Fruit fly (Drosophila melanogaster): ENCODE results near the gene Pkc98E.

Pkc98E gene

DNA sequence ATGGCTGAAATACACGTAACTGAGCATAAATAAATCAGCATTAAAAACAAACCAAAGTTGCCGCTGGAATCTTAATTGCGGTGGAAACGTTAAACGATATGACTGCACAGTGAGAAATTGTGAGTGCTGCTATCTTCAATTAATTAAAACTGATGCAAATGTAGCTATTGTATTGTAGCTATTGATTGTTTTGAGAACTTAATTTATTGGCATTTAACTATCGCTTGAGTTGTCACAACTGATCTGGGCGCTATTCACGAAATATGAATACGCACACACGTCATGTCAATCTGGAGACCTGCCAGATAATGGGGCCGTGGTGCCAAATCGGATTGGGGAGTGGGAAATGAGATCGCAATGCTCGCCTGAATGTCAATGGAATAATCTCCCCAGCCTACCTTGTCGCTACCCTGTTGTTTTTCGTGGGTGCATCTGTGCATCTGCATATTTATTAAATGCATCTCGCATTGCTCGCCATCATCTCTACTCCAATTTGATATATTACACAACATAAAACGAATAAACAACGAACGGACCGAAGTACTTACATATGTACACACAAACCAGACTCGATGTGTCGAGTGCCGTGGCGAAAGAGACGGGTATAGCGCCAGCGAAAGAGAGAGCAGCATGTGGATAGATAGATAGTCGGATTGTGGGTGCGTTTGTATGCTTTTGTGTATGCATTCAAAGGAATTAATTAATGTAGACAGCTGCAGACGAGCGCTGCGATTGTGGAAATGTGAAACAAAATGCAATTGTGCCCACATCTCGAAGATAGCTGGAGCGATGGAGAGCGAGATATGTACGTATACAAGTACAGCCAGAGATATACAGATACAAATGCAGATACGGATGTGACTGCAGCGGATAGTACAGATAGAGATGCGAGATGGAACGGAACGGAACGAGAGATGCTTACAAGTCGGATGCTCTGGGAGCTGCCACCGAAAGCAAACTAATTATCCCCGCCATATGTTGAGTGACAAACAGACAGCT is 44.8 kb downstream of the Pkc98E start (continued):
- TF ChIP-seq CG17359 (tag; optimal IDR thresholded peaks at IDR 0.05) (peak; percentile 19), CG6254 (GFP tag; optimal IDR thresholded peaks at IDR 0.05) (peak; percentile 42), CG13894 (tag; optimal IDR thresholded peaks at IDR 0.05) (no peak), CG33557 (GFP tag; optimal IDR thresholded peaks at IDR 0.05) (peak; percentile 45), pfk (GFP tag; optimal IDR thresholded peaks at IDR 0.05) (peak; percentile 83), Rx (GFP tag; IDR thresholded peaks at IDR 0.05) (no peak), CG11247 (GFP tag; IDR thresholded peaks at IDR 0.05) (no peak), CG3163 (GFP tag; optimal IDR thresholded peaks at IDR 0.05) (no peak), PHDP (tag; optimal IDR thresholded peaks at IDR 0.05) (peak; percentile 5), Awh (GFP tag; IDR thresholded peaks at IDR 0.05) (peak; percentile 59; the same call in 1 of the 2 replicates), grn (GFP tag; optimal IDR thresholded peaks at IDR 0.05) (peak; percentile 52), Asciz (GFP tag; optimal IDR thresholded peaks at IDR 0.05) (peak; percentile 56), ac (GFP tag; optimal IDR thresholded peaks at IDR 0.05) (peak; percentile 63), row (GFP tag; IDR thresholded peaks at IDR 0.05) (0 out of 3 replicates have a peak, but pooled peaks have one; percentile 8), CG17568 (GFP tag; optimal IDR thresholded peaks at IDR 0.05) (peak; percentile 30), unpg (GFP tag; optimal IDR thresholded peaks at IDR 0.05) (peak; percentile 10), btn (GFP tag; optimal IDR thresholded peaks at IDR 0.05) (no peak), gem (tag; optimal IDR thresholded peaks at IDR 0.05) (peak; percentile 11), Chrac-16 (GFP tag; optimal IDR thresholded peaks at IDR 0.05) (no peak), Six4 (GFP tag; optimal IDR thresholded peaks at IDR 0.05) (no peak), oc (tag; optimal IDR thresholded peaks at IDR 0.05) (peak; percentile 32), p53 (GFP tag; optimal IDR thresholded peaks at IDR 0.05) (no peak), Drgx (GFP tag; IDR thresholded peaks at IDR 0.05) (0 out of 2 replicates have a peak, but pooled peaks have one; percentile 8), CG6813 (GFP tag; optimal IDR thresholded peaks at IDR 0.05) (peak; percentile 44), schlank (tag; optimal IDR thresholded peaks at IDR 0.05) (no peak), gce (GFP tag; IDR thresholded peaks at IDR 0.05) (0 out of 3 replicates have a peak, but pooled peaks have one; percentile 40), CG12071 (GFP tag; optimal IDR thresholded peaks at IDR 0.05) (peak; percentile 45), CG15601 (tag; optimal IDR thresholded peaks at IDR 0.05) (peak; percentile 38), CG1832 (GFP tag; optimal IDR thresholded peaks at IDR 0.05) (peak; percentile 44), CG4707 (GFP tag; optimal IDR thresholded peaks at IDR 0.05) (peak; percentile 54), nerfin-1 (tag; optimal IDR thresholded peaks at IDR 0.05) (no peak), tgo (GFP tag; IDR thresholded peaks at IDR 0.05) (no peak), CG4360 (GFP tag; IDR thresholded peaks at IDR 0.05) (0 out of 2 replicates have a peak, but pooled peaks have one; percentile 24), CG9215 (GFP tag; IDR thresholded peaks at IDR 0.05) (no peak), Elba2 (GFP tag; optimal IDR thresholded peaks at IDR 0.05) (no peak), CG8924 (tag; optimal IDR thresholded peaks at IDR 0.05) (peak; percentile 32), CG2202 (tag; optimal IDR thresholded peaks at IDR 0.05) (peak; percentile 51), CG1529 (GFP tag; optimal IDR thresholded peaks at IDR 0.05) (peak; percentile 47), CG15479 (GFP tag; optimal IDR thresholded peaks at IDR 0.05) (peak; percentile 76), sens-2 (GFP tag; IDR thresholded peaks at IDR 0.05) (no peak), zfh1 (GFP tag; IDR thresholded peaks at IDR 0.05) (0 out of 3 replicates have a peak, but pooled peaks have one; percentile 17), tap (tag; optimal IDR thresholded peaks at IDR 0.05) (peak; percentile 27), YL-1 (GFP tag; optimal IDR thresholded peaks at IDR 0.05) (no peak), HLHmδ (GFP tag; optimal IDR thresholded peaks at IDR 0.05) (peak; percentile 70), Oli (tag; optimal IDR thresholded peaks at IDR 0.05) (no peak), CG2199 (GFP tag; IDR thresholded peaks at IDR 0.05) (peak; percentile 81), sc (optimal IDR thresholded peaks at IDR 0.05) (no peak), sc (GFP tag; optimal IDR thresholded peaks at IDR 0.05) (peak; percentile 6)
